Worm (Caenorhabditis elegans) whole organism, L1 larva: ENCODE data around the gene vha-1.

Experiments
- F16B12.6 ChIP-seq: fragments of 150-350 bp; optimal IDR thresholded peaks from 2 replicates; lab custom pipeline; 2014; ENCODE audit warnings: missing biosample characterization, missing genetic modification characterization
- Y116A8C.19 ChIP-seq: sonication (generic microtip); optimal IDR thresholded peaks from 2 replicates; lab custom pipeline; 2016; ENCODE audit warnings: missing compliant biosample characterization, missing genetic modification characterization, borderline replicate concordance
- aha-1 ChIP-seq: fragments of 150-350 bp; optimal IDR thresholded peaks from 2 replicates; lab custom pipeline; 2014; ENCODE audit warnings: missing biosample characterization, missing genetic modification characterization
- aly-2 ChIP-seq: fragments of 150-350 bp; optimal IDR thresholded peaks from 2 replicates; lab custom pipeline; 2014; ENCODE audit warnings: missing biosample characterization, missing genetic modification characterization
- blmp-1 ChIP-seq: fragments of 150-350 bp; optimal IDR thresholded peaks from 2 replicates; lab custom pipeline; 2014; ENCODE audit warnings: missing biosample characterization, missing genetic modification characterization
- ceh-63 ChIP-seq: fragments of 200-800 bp; sonication (Bioruptor generic); optimal IDR thresholded peaks from 2 replicates; lab custom pipeline; 2018; ENCODE audit warnings: mild to moderate bottlenecking, missing genetic modification characterization, missing compliant biosample characterization
- ceh-8 ChIP-seq: fragments of 200-800 bp; sonication (Bioruptor generic); optimal IDR thresholded peaks from 2 replicates; lab custom pipeline; 2018; ENCODE audit warnings: mild to moderate bottlenecking, missing genetic modification characterization, moderate library complexity, missing compliant biosample characterization
- ceh-88 ChIP-seq: fragments of 200-800 bp; sonication (Bioruptor generic); IDR thresholded peaks from 2 replicates; pipeline ENCODE4 v1.3.6; 2022; ENCODE audit warnings: missing genetic modification characterization, missing compliant biosample characterization
- ces-1 ChIP-seq: fragments of 150-350 bp; optimal IDR thresholded peaks from 2 replicates; lab custom pipeline; 2014; ENCODE audit warnings: missing biosample characterization, missing genetic modification reagents, missing genetic modification characterization
- efl-1 ChIP-seq, 4 experiments: fragments of 150-350 bp; optimal IDR thresholded peaks in 3 of 4; peaks in 1 of 4; 1 replicate in 1 of 4; 2 replicates in 3 of 4; lab custom pipeline; 2014; ENCODE audit warnings: missing biosample characterization in 2 of 4, missing genetic modification characterization in 2 of 4, missing genetic modification reagents in 2 of 4
- efl-3 ChIP-seq: fragments of 200-800 bp; sonication (Bioruptor generic); optimal IDR thresholded peaks from 2 replicates; lab custom pipeline; 2018; ENCODE audit warnings: mild to moderate bottlenecking, missing genetic modification characterization, missing compliant biosample characterization
- egl-27 ChIP-seq, 2 experiments: fragments of 150-350 bp in 1 of 2; sonication (generic microtip); optimal IDR thresholded peaks; 3 replicates each; lab custom pipeline; 2017 to 2018; ENCODE audit warnings: missing biosample characterization in 2 of 2, missing genetic modification characterization in 2 of 2, missing genetic modification reagents in 2 of 2
- elt-2 ChIP-seq: sonication (generic microtip); optimal IDR thresholded peaks from 2 replicates; lab custom pipeline; 2016; ENCODE audit warnings: missing genetic modification characterization, mild to moderate bottlenecking, inconsistent platforms, missing compliant biosample characterization, missing genetic modification reagents
- elt-3 ChIP-seq, 6 experiments: fragments of 150-350 bp in 1 of 6; sonication (generic microtip); optimal IDR thresholded peaks; 2 replicates each; lab custom pipeline; 2017 to 2018; ENCODE audit warnings: missing biosample characterization in 6 of 6, missing genetic modification characterization in 6 of 6, inconsistent platforms in 1 of 6
- fkh-4 ChIP-seq: sonication (generic microtip); optimal IDR thresholded peaks from 2 replicates; lab custom pipeline; 2016; ENCODE audit warnings: missing compliant biosample characterization, missing genetic modification characterization, borderline replicate concordance
- fos-1 ChIP-seq: fragments of 150-350 bp; optimal IDR thresholded peaks from 2 replicates; lab custom pipeline; 2014; ENCODE audit warnings: missing biosample characterization, missing genetic modification characterization
- grh-1 ChIP-seq: fragments of 200-800 bp; sonication (Bioruptor generic); IDR thresholded peaks from 2 replicates; pipeline ENCODE4 v1.3.6; 2022; ENCODE audit warnings: missing genetic modification reagents, missing genetic modification characterization, missing compliant biosample characterization
- hlh-4 ChIP-seq: sonication (generic microtip); optimal IDR thresholded peaks from 2 replicates; lab custom pipeline; 2016; ENCODE audit warnings: mild to moderate bottlenecking, missing genetic modification characterization, missing compliant biosample characterization
- hpl-2 ChIP-seq: fragments of 150-350 bp; optimal IDR thresholded peaks from 2 replicates; lab custom pipeline; 2014; ENCODE audit warnings: missing biosample characterization, missing genetic modification reagents, missing genetic modification characterization
- isw-1 ChIP-seq: fragments of 200-800 bp; sonication (Bioruptor generic); IDR thresholded peaks from 2 replicates; pipeline ENCODE4 v1.3.6; 2022; ENCODE audit warnings: missing genetic modification characterization, missing compliant biosample characterization
- lin-13 ChIP-seq: fragments of 150-350 bp; optimal IDR thresholded peaks from 2 replicates; lab custom pipeline; 2014; ENCODE audit warnings: missing biosample characterization, missing genetic modification reagents, missing genetic modification characterization
- lin-15B ChIP-seq: fragments of 150-350 bp; sonication (generic microtip); optimal IDR thresholded peaks from 3 replicates; lab custom pipeline; 2014; ENCODE audit warnings: missing biosample characterization, missing genetic modification characterization
- lin-35 ChIP-seq, 2 experiments: fragments of 150-350 bp; optimal IDR thresholded peaks; 2 replicates each; lab custom pipeline; 2014; ENCODE audit warnings: missing biosample characterization in 2 of 2, missing genetic modification characterization in 2 of 2, missing genetic modification reagents in 2 of 2
- lir-3 ChIP-seq: sonication (generic microtip); optimal IDR thresholded peaks from 2 replicates; lab custom pipeline; 2016; ENCODE audit warnings: mild to moderate bottlenecking, missing genetic modification characterization, moderate library complexity, missing compliant biosample characterization; ENCODE audit not compliant: poor library complexity
- lsy-2 ChIP-seq, 2 experiments: fragments of 150-350 bp; optimal IDR thresholded peaks; 2 replicates each; lab custom pipeline; 2014; ENCODE audit warnings: missing biosample characterization in 2 of 2, missing genetic modification characterization in 2 of 2
- mef-2 ChIP-seq: fragments of 150-350 bp; optimal IDR thresholded peaks from 2 replicates; lab custom pipeline; 2014; ENCODE audit warnings: missing biosample characterization, missing genetic modification characterization
- mep-1 ChIP-seq: fragments of 150-350 bp; optimal IDR thresholded peaks from 2 replicates; lab custom pipeline; 2014; ENCODE audit warnings: missing biosample characterization, missing genetic modification characterization
- nhr-12 ChIP-seq: sonication (generic microtip); optimal IDR thresholded peaks from 2 replicates; lab custom pipeline; 2017; ENCODE audit warnings: missing biosample characterization, missing genetic modification characterization
- nhr-237 ChIP-seq: fragments of 150-350 bp; optimal IDR thresholded peaks from 2 replicates; lab custom pipeline; 2014; ENCODE audit warnings: missing biosample characterization, missing genetic modification characterization
- nhr-71 ChIP-seq: sonication (generic microtip); optimal IDR thresholded peaks from 2 replicates; lab custom pipeline; 2016; ENCODE audit warnings: mild to moderate bottlenecking, missing genetic modification characterization, moderate library complexity, missing compliant biosample characterization
- nhr-85 ChIP-seq: sonication (generic microtip); peaks from one replicate; lab custom pipeline; 2016; ENCODE audit warnings: missing genetic modification characterization, inconsistent platforms, missing compliant biosample characterization
- pax-3 ChIP-seq: fragments of 200-800 bp; sonication (Bioruptor generic); optimal IDR thresholded peaks from 2 replicates; lab custom pipeline; 2018; ENCODE audit warnings: mild to moderate bottlenecking, missing genetic modification characterization, moderate library complexity, missing compliant biosample characterization
- rnt-1 ChIP-seq: sonication (generic microtip); optimal IDR thresholded peaks from 2 replicates; lab custom pipeline; 2016; ENCODE audit warnings: mild to moderate bottlenecking, missing genetic modification characterization, moderate library complexity, missing compliant biosample characterization
- snu-23 ChIP-seq: sonication (generic microtip); optimal IDR thresholded peaks from 2 replicates; lab custom pipeline; 2016; ENCODE audit warnings: missing genetic modification characterization, missing compliant biosample characterization
- sox-4 ChIP-seq: sonication (generic microtip); optimal IDR thresholded peaks from 2 replicates; lab custom pipeline; 2016; ENCODE audit warnings: missing genetic modification characterization, missing compliant biosample characterization
- swsn-7 ChIP-seq: sonication (generic microtip); optimal IDR thresholded peaks from 2 replicates; lab custom pipeline; 2016; ENCODE audit warnings: missing genetic modification characterization, missing compliant biosample characterization
- tbx-2 ChIP-seq: sonication (generic microtip); optimal IDR thresholded peaks from 2 replicates; lab custom pipeline; 2016; ENCODE audit warnings: missing genetic modification characterization, missing compliant biosample characterization
- unc-86 ChIP-seq: sonication (generic microtip); optimal IDR thresholded peaks from 2 replicates; lab custom pipeline; 2016; ENCODE audit warnings: missing genetic modification characterization, missing compliant biosample characterization
- unc-98 ChIP-seq: fragments of 200-800 bp; sonication (Bioruptor generic); IDR thresholded peaks from 2 replicates; pipeline ENCODE4 v1.3.6; 2022; ENCODE audit warnings: missing genetic modification characterization, missing compliant biosample characterization
- vab-15 ChIP-seq: sonication (generic microtip); optimal IDR thresholded peaks from 2 replicates; lab custom pipeline; 2017; ENCODE audit warnings: missing genotype, mild to moderate bottlenecking, missing genetic modification characterization, missing compliant biosample characterization
- xbp-1 ChIP-seq: sonication (generic microtip); optimal IDR thresholded peaks from 2 replicates; lab custom pipeline; 2016; ENCODE audit warnings: missing genetic modification characterization, missing compliant biosample characterization
- zag-1 ChIP-seq: fragments of 150-350 bp; optimal IDR thresholded peaks from 2 replicates; lab custom pipeline; 2014; ENCODE audit warnings: missing biosample characterization, missing genetic modification characterization
- zip-4 ChIP-seq: fragments of 200-800 bp; sonication (Bioruptor generic); optimal IDR thresholded peaks from 2 replicates; lab custom pipeline; 2018; ENCODE audit warnings: mild to moderate bottlenecking, missing genetic modification characterization, moderate library complexity, missing compliant biosample characterization
- ztf-11 ChIP-seq, 2 experiments: sonication (generic microtip); optimal IDR thresholded peaks; 2 replicates each; lab custom pipeline; 2016 to 2017; ENCODE audit warnings: missing genetic modification characterization in 2 of 2, missing biosample characterization in 1 of 2, missing compliant biosample characterization in 1 of 2

vha-1 gene

ce11 chrIII:9793592-9794417 lies 12.8 kb downstream of the vha-1 start, which contains the start of the genes R10E11.9 and mcm-6 (continued):
- TF ChIP-seq sox-4 (tag; lab: Kevin White, UChicago) (no peak), hpl-2 (no peak), blmp-1 (peak; percentile 47)

DNA sequence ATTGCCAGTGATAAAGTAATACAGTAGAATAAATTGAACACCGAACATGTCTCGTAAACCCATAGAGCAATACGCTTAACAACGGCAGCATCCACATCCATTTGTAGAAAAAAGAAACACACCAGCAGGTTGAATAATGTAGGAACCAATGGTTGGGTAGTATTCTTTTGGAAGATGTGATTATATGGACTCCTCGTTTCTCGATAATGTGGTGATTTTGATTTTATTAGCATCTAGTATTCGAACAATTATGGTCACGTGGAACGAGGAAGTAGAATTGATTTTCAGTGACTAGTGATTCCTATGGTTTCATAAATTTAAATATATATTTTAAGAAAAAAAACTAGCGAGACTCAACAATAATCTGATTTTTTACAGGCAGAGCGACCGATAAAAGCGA lies 15.4 kb downstream of the vha-1 start, which contains the start of gene srxa-10:
Gene srxa-10 (minus strand): TSS at position 101 of the 400 bp plus-strand sequence.
- TF ChIP-seq F16B12.6 (tag; lab: Kevin White, UChicago) (no peak), mef-2 (no peak), mep-1 (tag; lab: Kevin White, UChicago) (no peak), xbp-1 (no peak), elt-3 (tag; optimal IDR thresholded peaks at IDR 0.05; lab: Kevin White, UChicago) (no peak), blmp-1 (no peak), hlh-4 (tag; lab: Kevin White, UChicago) (no peak), lin-13 (GFP tag; lab: Kevin White, UChicago) (no peak), fos-1 (tag; lab: Kevin White, UChicago) (no peak), ces-1 (GFP tag; lab: Kevin White, UChicago) (no peak), egl-27 (tag; optimal IDR thresholded peaks at IDR 0.05; lab: Kevin White, UChicago) (no peak), elt-2 (tag; lab: Kevin White, UChicago) (no peak), unc-98 (no peak), zag-1 (tag; lab: Kevin White, UChicago) (no peak), snu-23 (GFP tag; lab: Kevin White, UChicago) (no peak), swsn-7 (tag; lab: Kevin White, UChicago) (no peak), rnt-1 (tag; lab: Kevin White, UChicago) (no peak), aha-1 (tag; lab: Kevin White, UChicago) (no peak), nhr-12 (tag; lab: Kevin White, UChicago) (no peak)
- TF ChIP-seq, all 84 proteins: peak for 0

DNA sequence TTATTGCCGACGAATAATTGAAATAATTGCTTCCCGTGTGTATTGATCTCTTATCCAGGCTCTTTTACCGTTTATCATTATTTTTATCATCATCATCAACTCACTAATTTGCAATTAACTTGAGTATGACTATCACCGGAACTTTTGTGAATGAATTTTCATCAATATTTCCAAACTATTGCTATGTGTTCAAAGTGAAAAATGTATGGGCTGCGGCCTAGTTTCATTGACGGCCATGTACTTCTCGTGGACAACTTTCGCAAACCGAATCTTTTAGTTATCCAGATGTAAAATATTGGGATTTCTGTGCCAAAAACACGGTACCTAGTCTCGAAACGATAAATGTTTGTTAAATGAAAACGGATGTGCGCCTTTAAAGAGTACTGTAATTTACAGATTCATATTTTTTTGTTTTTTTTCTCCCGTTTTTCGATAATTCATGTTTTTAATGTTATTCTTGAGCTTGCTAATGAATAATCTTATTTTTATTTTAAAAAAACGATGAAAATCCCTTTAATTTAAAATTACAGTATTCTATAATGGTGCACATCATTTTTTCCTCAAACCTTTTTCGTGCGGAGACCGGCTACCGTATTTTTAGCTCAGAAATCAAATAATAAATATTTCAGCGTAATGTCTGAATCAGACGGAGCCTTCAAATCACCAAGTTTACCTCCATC lies 17.6 kb downstream of the vha-1 start, which contains the start of gene ZK632.2:
Gene ZK632.2 (plus strand): TSS at position 630 of the 680 bp plus-strand sequence.
- TF ChIP-seq zip-4 (GFP tag; lab: Kevin White, UChicago) (no peak), ceh-63 (GFP tag; lab: Kevin White, UChicago) (no peak), efl-1 (optimal IDR thresholded peaks at IDR 0.05; lab: Kevin White, UChicago) (peak; percentile 1 to 27), efl-1 (GFP tag; optimal IDR thresholded peaks at IDR 0.05 in 1 of 2; lab: Kevin White, UChicago) (peak in 1 of 2 experiments; percentile 22), mep-1 (tag; lab: Kevin White, UChicago) (no peak), F16B12.6 (tag; lab: Kevin White, UChicago) (no peak), grh-1 (GFP tag; lab: Robert Waterston, UW) (no peak), rnt-1 (tag; lab: Kevin White, UChicago) (peak; percentile 68), mef-2 (no peak), nhr-71 (tag; lab: Kevin White, UChicago) (peak; percentile 20), nhr-85 (tag; lab: Kevin White, UChicago) (peak; percentile 31), fkh-4 (tag; lab: Kevin White, UChicago) (peak; percentile 21), blmp-1 (no peak), unc-86 (tag; lab: Kevin White, UChicago) (no peak), ceh-8 (no peak), vab-15 (tag; lab: Kevin White, UChicago) (no peak), tbx-2 (tag; lab: Kevin White, UChicago) (no peak), lsy-2 (tag; optimal IDR thresholded peaks at IDR 0.05; lab: Kevin White, UChicago) (peak in 1 of 2 experiments; percentile 27), efl-3 (no peak), swsn-7 (tag; lab: Kevin White, UChicago) (no peak), lin-15B (no peak), Y116A8C.19 (tag; lab: Kevin White, UChicago) (no peak), ztf-11 (tag; optimal IDR thresholded peaks at IDR 0.05; lab: Kevin White, UChicago) (no peak), ceh-88 (GFP tag; lab: Robert Waterston, UW) (no peak), nhr-237 (tag; lab: Kevin White, UChicago) (no peak), isw-1 (GFP tag; lab: Robert Waterston, UW) (no peak), hlh-4 (tag; lab: Kevin White, UChicago) (no peak), snu-23 (GFP tag; lab: Kevin White, UChicago) (peak; percentile 30), aly-2 (tag; lab: Kevin White, UChicago) (peak; percentile 32), lin-35 (GFP tag; optimal IDR thresholded peaks at IDR 0.05; lab: Kevin White, UChicago) (peak in 1 of 2 experiments; percentile 32), sox-4 (tag; lab: Kevin White, UChicago) (no peak), pax-3 (no peak), lir-3 (tag; lab: Kevin White, UChicago) (peak; percentile 35), elt-2 (tag; lab: Kevin White, UChicago) (no peak)
